Worm (Caenorhabditis elegans): ENCODE measurements around the gene ZC449.8.

The ZC449.8 gene

DNA sequence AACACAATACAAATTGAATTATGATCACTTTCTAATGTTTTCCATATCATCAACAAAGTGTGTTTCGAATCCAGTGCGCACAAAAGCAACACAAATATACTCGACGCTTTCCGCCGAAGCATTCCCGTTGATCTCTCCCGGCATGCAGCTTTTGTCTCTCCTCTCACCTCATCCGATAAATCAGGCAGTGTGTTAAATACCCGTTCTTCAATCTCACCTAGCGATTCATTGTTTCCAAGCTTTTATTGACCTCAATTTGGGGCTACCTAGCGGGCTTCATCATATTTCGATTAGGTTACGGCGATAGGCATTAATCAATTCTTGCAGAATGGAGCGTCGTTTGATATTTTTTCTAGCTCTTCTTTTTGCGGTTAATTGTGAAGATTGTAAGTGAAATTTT, 8.4 kb downstream of the ZC449.8 start, which contains the start of gene ZC449.1:
Gene ZC449.1, plus strand, starts transcription at position 121 of the 400 bp plus-strand sequence.
- TF ChIP-seq fkh-10 (GFP tag; optimal IDR thresholded peaks at IDR 0.05) (no peak), zag-1 (tag; optimal IDR thresholded peaks at IDR 0.05) (no peak), nhr-67 (tag; optimal IDR thresholded peaks at IDR 0.05) (no peak), snpc-4 (tag; optimal IDR thresholded peaks at IDR 0.05) (no peak), nhr-77 (tag; optimal IDR thresholded peaks at IDR 0.05) (no peak), ZK546.5 (tag; optimal IDR thresholded peaks at IDR 0.05) (no peak), mml-1 (tag; optimal IDR thresholded peaks at IDR 0.05) (no peak), ztf-4 (tag; optimal IDR thresholded peaks at IDR 0.05) (no peak), ama-1 (optimal IDR thresholded peaks at IDR 0.05) (no peak), nhr-11 (tag; optimal IDR thresholded peaks at IDR 0.05) (no peak), tbx-2 (tag; optimal IDR thresholded peaks at IDR 0.05) (no peak), nhr-237 (tag; optimal IDR thresholded peaks at IDR 0.05) (no peak)

DNA sequence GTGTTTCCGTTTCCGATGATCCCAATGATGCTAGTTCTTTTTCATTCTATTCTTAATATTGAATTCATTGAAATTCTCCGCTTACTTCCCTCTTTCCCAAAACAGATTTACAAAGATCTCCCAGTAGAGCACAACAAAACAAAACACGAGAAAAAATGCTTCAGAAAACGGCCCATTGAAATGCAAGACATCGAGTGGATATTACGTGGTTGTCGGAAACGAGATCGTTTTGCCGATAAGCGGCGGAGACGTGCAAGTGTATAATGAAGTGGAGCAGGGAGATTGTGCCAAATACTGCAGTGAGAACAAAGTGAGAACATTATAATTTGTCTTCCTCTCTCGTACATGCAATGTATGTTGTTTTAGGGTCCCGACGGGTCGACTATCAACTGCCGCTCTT, 10.6 kb downstream of the ZC449.8 start:
- TF ChIP-seq fkh-10 (GFP tag; optimal IDR thresholded peaks at IDR 0.05) (no peak), ceh-82 (tag; optimal IDR thresholded peaks at IDR 0.05) (no peak), ama-1 (optimal IDR thresholded peaks at IDR 0.05) (no peak), snpc-4 (tag; optimal IDR thresholded peaks at IDR 0.05) (no peak), daf-12 (tag; optimal IDR thresholded peaks at IDR 0.05) (no peak), ceh-9 (tag; optimal IDR thresholded peaks at IDR 0.05) (no peak), egl-27 (tag; optimal IDR thresholded peaks at IDR 0.05) (no peak), ceh-28 (tag; optimal IDR thresholded peaks at IDR 0.05) (no peak), nhr-43 (tag; optimal IDR thresholded peaks at IDR 0.05; ENCODE audit: poor library complexity, severe bottlenecking) (no peak), elt-1 (tag; optimal IDR thresholded peaks at IDR 0.05) (peak; percentile 74), lin-39 (tag; optimal IDR thresholded peaks at IDR 0.05) (peak; percentile 62), aly-2 (tag; optimal IDR thresholded peaks at IDR 0.05) (no peak), ZK546.5 (tag; optimal IDR thresholded peaks at IDR 0.05) (no peak), eor-1 (tag; optimal IDR thresholded peaks at IDR 0.05) (no peak), hmg-11 (tag; optimal IDR thresholded peaks at IDR 0.05) (no peak), nhr-25 (tag; optimal IDR thresholded peaks at IDR 0.05) (no peak)

DNA sequence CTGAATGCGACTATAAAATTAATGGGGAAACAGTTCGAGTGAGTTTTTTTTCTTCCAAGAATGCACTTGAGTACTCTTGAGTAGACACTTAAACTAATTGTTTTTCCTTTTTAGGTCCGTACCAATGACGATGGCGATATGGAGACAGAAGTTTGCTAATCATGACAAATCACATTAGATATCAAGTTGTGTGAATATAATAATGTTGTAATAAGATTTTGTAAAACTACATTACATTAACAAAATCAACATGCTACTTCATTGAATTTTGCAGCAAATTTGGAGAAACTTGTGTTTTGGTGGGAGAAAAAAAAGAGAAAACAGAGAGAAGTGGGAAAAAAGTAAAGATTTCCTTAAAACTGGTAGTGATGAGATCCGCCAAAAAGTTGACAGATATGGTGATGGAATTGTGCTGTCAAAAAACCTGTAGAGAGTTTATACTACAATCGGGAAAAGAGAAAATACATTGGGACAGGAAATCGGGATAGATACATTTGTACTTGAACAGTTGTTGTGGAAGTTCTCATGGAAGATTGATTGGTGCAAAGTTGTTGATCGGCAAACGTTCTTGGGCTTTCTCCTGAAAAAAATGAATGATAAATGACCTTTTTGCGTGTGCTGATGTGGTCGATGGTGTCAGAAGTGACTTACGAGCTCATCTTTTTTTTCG, 12.2 kb downstream of the ZC449.8 start:
- no peak for TF ChIP-seq nhr-77 (tag; optimal IDR thresholded peaks at IDR 0.05)
- no peak for TF ChIP-seq nhr-23 (tag; optimal IDR thresholded peaks at IDR 0.05)
- no peak for TF ChIP-seq aly-2 (tag; optimal IDR thresholded peaks at IDR 0.05)
- TF ChIP-seq ama-1 (optimal IDR thresholded peaks at IDR 0.05) = no peak
- no peak for TF ChIP-seq unc-62 (GFP tag; optimal IDR thresholded peaks at IDR 0.05)
- TF ChIP-seq lin-39 (tag; optimal IDR thresholded peaks at IDR 0.05) = peak; percentile 78
- TF ChIP-seq egl-5 (tag; optimal IDR thresholded peaks at IDR 0.05) = no peak

DNA sequence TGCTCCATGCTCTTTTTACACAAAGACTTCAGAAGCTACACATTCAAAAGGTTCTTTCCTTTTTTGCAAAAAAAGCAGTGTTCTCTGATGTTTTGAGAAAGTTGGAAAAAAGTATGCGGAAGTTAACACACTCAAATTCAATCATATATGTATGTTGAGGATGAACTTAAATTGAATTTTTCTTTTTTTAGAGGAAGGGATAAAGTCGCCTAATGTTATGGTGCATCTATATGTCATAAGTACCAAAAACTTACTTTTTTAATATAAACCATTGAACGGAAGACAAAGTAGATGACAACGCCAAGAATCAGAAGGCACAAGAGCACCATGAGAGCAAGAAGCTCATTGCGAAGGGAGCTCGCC, 12.7 kb downstream of the ZC449.8 start:
- TF ChIP-seq nhr-76 (tag; optimal IDR thresholded peaks at IDR 0.05) (no peak), zag-1 (tag; optimal IDR thresholded peaks at IDR 0.05) (no peak), nhr-67 (tag; optimal IDR thresholded peaks at IDR 0.05) (no peak), snpc-4 (tag; optimal IDR thresholded peaks at IDR 0.05) (no peak), ceh-16 (tag; optimal IDR thresholded peaks at IDR 0.05) (no peak), ztf-4 (tag; optimal IDR thresholded peaks at IDR 0.05) (no peak), jun-1 (tag; optimal IDR thresholded peaks at IDR 0.05) (no peak)

DNA sequence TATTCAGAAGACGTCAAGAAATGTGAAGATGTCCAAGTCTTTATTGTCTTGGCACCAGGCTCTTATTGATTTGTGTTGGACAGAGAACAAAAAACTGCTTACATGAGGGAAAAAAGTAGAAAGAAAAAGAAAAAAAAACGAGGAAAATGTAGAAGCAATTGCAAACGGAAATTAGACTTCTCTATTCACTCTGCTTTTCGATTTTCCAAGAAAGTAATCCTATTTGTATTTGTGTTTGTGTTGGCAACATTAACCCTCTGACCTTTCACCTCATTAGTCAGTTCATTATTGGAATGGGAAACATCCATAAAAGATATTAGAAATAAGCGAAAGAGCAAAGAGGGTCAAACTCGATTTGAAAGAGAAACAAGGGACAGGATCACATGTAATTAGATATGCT, 15.9 kb downstream of the ZC449.8 start:
- TF ChIP-seq eor-1 (tag; optimal IDR thresholded peaks at IDR 0.05) = no peak
- TF ChIP-seq tbx-2 (tag; optimal IDR thresholded peaks at IDR 0.05) = no peak
- peak; percentile 0 for TF ChIP-seq nfya-1 (tag; optimal IDR thresholded peaks at IDR 0.05; ENCODE audit: insufficient read depth)
- no peak for TF ChIP-seq nhr-77 (tag; optimal IDR thresholded peaks at IDR 0.05)
- no peak for TF ChIP-seq nhr-43 (tag; optimal IDR thresholded peaks at IDR 0.05; ENCODE audit: poor library complexity, severe bottlenecking)
- no peak for TF ChIP-seq aly-2 (tag; optimal IDR thresholded peaks at IDR 0.05)
- TF ChIP-seq sea-2 (GFP tag; optimal IDR thresholded peaks at IDR 0.05) = no peak
- TF ChIP-seq jun-1 (tag; optimal IDR thresholded peaks at IDR 0.05) = no peak
- TF ChIP-seq fkh-10 (GFP tag; optimal IDR thresholded peaks at IDR 0.05) = peak; percentile 69
- no peak for TF ChIP-seq ceh-9 (tag; optimal IDR thresholded peaks at IDR 0.05)
- no peak for TF ChIP-seq fos-1 (tag; optimal IDR thresholded peaks at IDR 0.05)
- TF ChIP-seq nhr-28 (tag; optimal IDR thresholded peaks at IDR 0.05) = no peak
- TF ChIP-seq nhr-12 (tag; optimal IDR thresholded peaks at IDR 0.05) = no peak
- TF ChIP-seq pha-4 (tag; optimal IDR thresholded peaks at IDR 0.05) = no peak
- no peak for TF ChIP-seq skn-1 (tag; optimal IDR thresholded peaks at IDR 0.05)
- no peak for TF ChIP-seq ama-1 (optimal IDR thresholded peaks at IDR 0.05)
- no peak for TF ChIP-seq nhr-76 (tag; optimal IDR thresholded peaks at IDR 0.05)
- TF ChIP-seq lin-15B (tag; optimal IDR thresholded peaks at IDR 0.05) = no peak
- peak; percentile 16 for TF ChIP-seq zag-1 (tag; optimal IDR thresholded peaks at IDR 0.05)
- TF ChIP-seq unc-39 (tag; optimal IDR thresholded peaks at IDR 0.05) = no peak
- no peak for TF ChIP-seq nhr-237 (tag; optimal IDR thresholded peaks at IDR 0.05)
- TF ChIP-seq nhr-11 (tag; optimal IDR thresholded peaks at IDR 0.05) = no peak
- no peak for TF ChIP-seq ztf-11 (tag; optimal IDR thresholded peaks at IDR 0.05)
- no peak for TF ChIP-seq ZK546.5 (tag; optimal IDR thresholded peaks at IDR 0.05)
- no peak for TF ChIP-seq nhr-25 (tag; optimal IDR thresholded peaks at IDR 0.05)
- no peak for TF ChIP-seq mml-1 (tag; optimal IDR thresholded peaks at IDR 0.05)

Data from whole organism, L3 larva.